Worm (Caenorhabditis elegans): ENCODE measurements around the gene R10D12.1.

The R10D12.1 gene

ce11 chrV:13908120-13908915 is 26.1 kb downstream of the R10D12.1 start:
- TF ChIP-seq tbx-37 (GFP tag; conservative IDR thresholded peaks at IDR 0.05) = no peak
- no peak for TF ChIP-seq scrt-1 (GFP tag; IDR thresholded peaks at IDR 0.05)
- no peak for TF ChIP-seq ceh-36 (tag; optimal IDR thresholded peaks at IDR 0.05)
- TF ChIP-seq tra-4 (tag; optimal IDR thresholded peaks at IDR 0.05) = no peak

ce11 chrV:13907557-13908104 is 26.8 kb downstream of the R10D12.1 start:
- no peak for TF ChIP-seq ceh-13 (GFP tag; optimal IDR thresholded peaks at IDR 0.05)
- TF ChIP-seq sea-1 (GFP tag; conservative IDR thresholded peaks at IDR 0.05) = no peak
- TF ChIP-seq ceh-36 (tag; optimal IDR thresholded peaks at IDR 0.05) = no peak
- no peak for TF ChIP-seq tra-4 (tag; optimal IDR thresholded peaks at IDR 0.05)
- no peak for TF ChIP-seq flt-1 (GFP tag; IDR thresholded peaks at IDR 0.05)
- no peak for TF ChIP-seq pes-1 (GFP tag; IDR thresholded peaks at IDR 0.05)
- no peak for TF ChIP-seq F13C5.2 (tag; optimal IDR thresholded peaks at IDR 0.05)
- no peak for TF ChIP-seq hmbx-1 (tag; optimal IDR thresholded peaks at IDR 0.05)
- no peak for TF ChIP-seq hmg-4 (GFP tag; optimal IDR thresholded peaks at IDR 0.05)
- no peak for TF ChIP-seq scrt-1 (GFP tag; IDR thresholded peaks at IDR 0.05)

- TF ChIP-seq ets-7 (tag; optimal IDR thresholded peaks at IDR 0.05) = no peak
Measured at ce11 chrV:13906166-13906565, 28.3 kb downstream of the R10D12.1 start, which contains the start of gene stdh-1. Gene stdh-1, plus strand, starts transcription at chrV:13906492.

- TF ChIP-seq tbx-11 (GFP tag; IDR thresholded peaks at IDR 0.05) (no peak), ets-7 (tag; optimal IDR thresholded peaks at IDR 0.05) (no peak), F13C5.2 (tag; optimal IDR thresholded peaks at IDR 0.05) (no peak), tra-4 (tag; optimal IDR thresholded peaks at IDR 0.05) (no peak), tbx-37 (GFP tag; conservative IDR thresholded peaks at IDR 0.05) (no peak), ama-1 (optimal IDR thresholded peaks at IDR 0.05) (no peak), pes-1 (GFP tag; IDR thresholded peaks at IDR 0.05) (no peak)
Measured at ce11 chrV:13904446-13904845, 30.0 kb downstream of the R10D12.1 start, which contains the start of gene stdh-3. Gene stdh-3, plus strand, starts transcription at chrV:13904611.

- TF ChIP-seq aly-1 (tag; optimal IDR thresholded peaks at IDR 0.05) = no peak
- TF ChIP-seq hmg-4 (GFP tag; optimal IDR thresholded peaks at IDR 0.05) = no peak
- TF ChIP-seq sea-1 (GFP tag; conservative IDR thresholded peaks at IDR 0.05) = no peak
- TF ChIP-seq hmbx-1 (tag; optimal IDR thresholded peaks at IDR 0.05) = no peak
- no peak for TF ChIP-seq scrt-1 (GFP tag; IDR thresholded peaks at IDR 0.05)
- no peak for TF ChIP-seq tra-4 (tag; optimal IDR thresholded peaks at IDR 0.05)
- TF ChIP-seq ets-7 (tag; optimal IDR thresholded peaks at IDR 0.05) = no peak
- no peak for TF ChIP-seq tbx-37 (GFP tag; conservative IDR thresholded peaks at IDR 0.05)
- TF ChIP-seq ceh-36 (tag; optimal IDR thresholded peaks at IDR 0.05) = no peak
- no peak for TF ChIP-seq hnd-1 (tag; optimal IDR thresholded peaks at IDR 0.05)
- no peak for TF ChIP-seq B0310.2 (tag; optimal IDR thresholded peaks at IDR 0.05)
- no peak for TF ChIP-seq flt-1 (GFP tag; IDR thresholded peaks at IDR 0.05)
- TF ChIP-seq pes-1 (GFP tag; IDR thresholded peaks at IDR 0.05) = no peak
- TF ChIP-seq F13C5.2 (tag; optimal IDR thresholded peaks at IDR 0.05) = no peak
Measured at ce11 chrV:13902495-13902894, 31.9 kb downstream of the R10D12.1 start, which contains the start of gene C06B3.1. Gene C06B3.1, plus strand, starts transcription at chrV:13902795.

ce11 chrV:13899213-13899612 is 35.2 kb downstream of the R10D12.1 start, which contains the start of gene oac-3:
Gene oac-3, plus strand, starts transcription at chrV:13899513.
- TF ChIP-seq hmg-4 (GFP tag; optimal IDR thresholded peaks at IDR 0.05) (no peak), tra-4 (tag; optimal IDR thresholded peaks at IDR 0.05) (no peak), scrt-1 (GFP tag; IDR thresholded peaks at IDR 0.05) (no peak), tbx-11 (GFP tag; IDR thresholded peaks at IDR 0.05) (no peak), flt-1 (GFP tag; IDR thresholded peaks at IDR 0.05) (no peak), pes-1 (GFP tag; IDR thresholded peaks at IDR 0.05) (no peak), B0310.2 (tag; optimal IDR thresholded peaks at IDR 0.05) (no peak), ceh-36 (tag; optimal IDR thresholded peaks at IDR 0.05) (no peak), ceh-13 (GFP tag; optimal IDR thresholded peaks at IDR 0.05) (no peak), tbx-37 (GFP tag; conservative IDR thresholded peaks at IDR 0.05) (no peak), sea-1 (GFP tag; conservative IDR thresholded peaks at IDR 0.05) (no peak), hnd-1 (tag; optimal IDR thresholded peaks at IDR 0.05) (no peak), F13C5.2 (tag; optimal IDR thresholded peaks at IDR 0.05) (no peak), hmbx-1 (tag; optimal IDR thresholded peaks at IDR 0.05) (no peak)

ce11 chrV:13898356-13898755 is 36.1 kb downstream of the R10D12.1 start, which contains the start of gene cyp-35C1:
Gene cyp-35C1, minus strand, starts transcription at chrV:13898487.
- TF ChIP-seq hmbx-1 (tag; optimal IDR thresholded peaks at IDR 0.05) (no peak), hnd-1 (tag; optimal IDR thresholded peaks at IDR 0.05) (no peak), aly-1 (tag; optimal IDR thresholded peaks at IDR 0.05) (no peak), sea-1 (GFP tag; conservative IDR thresholded peaks at IDR 0.05) (no peak), ceh-36 (tag; optimal IDR thresholded peaks at IDR 0.05) (no peak), ceh-13 (GFP tag; optimal IDR thresholded peaks at IDR 0.05) (no peak)

ce11 chrV:13893583-13893982 is 40.9 kb downstream of the R10D12.1 start:
- TF ChIP-seq ets-7 (tag; optimal IDR thresholded peaks at IDR 0.05) = no peak
- TF ChIP-seq F13C5.2 (tag; optimal IDR thresholded peaks at IDR 0.05) = no peak
- TF ChIP-seq hmg-4 (GFP tag; optimal IDR thresholded peaks at IDR 0.05) = no peak
- no peak for TF ChIP-seq hnd-1 (tag; optimal IDR thresholded peaks at IDR 0.05)
- TF ChIP-seq pes-1 (GFP tag; IDR thresholded peaks at IDR 0.05) = no peak
- no peak for TF ChIP-seq scrt-1 (GFP tag; IDR thresholded peaks at IDR 0.05)
- TF ChIP-seq ceh-36 (tag; optimal IDR thresholded peaks at IDR 0.05) = no peak
- no peak for TF ChIP-seq sea-1 (GFP tag; conservative IDR thresholded peaks at IDR 0.05)
- TF ChIP-seq hmbx-1 (tag; optimal IDR thresholded peaks at IDR 0.05) = no peak
- no peak for TF ChIP-seq ceh-13 (GFP tag; optimal IDR thresholded peaks at IDR 0.05)
- no peak for TF ChIP-seq B0310.2 (tag; optimal IDR thresholded peaks at IDR 0.05)
- no peak for TF ChIP-seq aly-1 (tag; optimal IDR thresholded peaks at IDR 0.05)
- no peak for TF ChIP-seq flt-1 (GFP tag; IDR thresholded peaks at IDR 0.05)
- TF ChIP-seq tbx-37 (GFP tag; conservative IDR thresholded peaks at IDR 0.05) = no peak
- TF ChIP-seq tra-4 (tag; optimal IDR thresholded peaks at IDR 0.05) = no peak
- TF ChIP-seq tbx-11 (GFP tag; IDR thresholded peaks at IDR 0.05) = no peak
- TF ChIP-seq ama-1 (optimal IDR thresholded peaks at IDR 0.05) = no peak

Data from whole organism, early embryonic.